Fruit fly (Drosophila melanogaster) whole organism, prepupa: Measurements from ENCODE around the gene CG2875.

ENCODE experiments used
- CG10631 ChIP-seq: fragments of 200-800 bp; sonication (Bioruptor generic); optimal IDR thresholded peaks from 2 replicates; lab custom pipeline; 2016; ENCODE audit warnings: missing biosample characterization, missing genetic modification characterization
- CG11294 ChIP-seq: fragments of 200-800 bp; sonication (Bioruptor generic); IDR thresholded peaks from 2 replicates; pipeline ENCODE4 v1.3.6; 2022; ENCODE audit warnings: missing biosample characterization, missing genetic modification characterization
- CG11762 ChIP-seq: fragments of 200-800 bp; sonication (Bioruptor generic); optimal IDR thresholded peaks from 3 replicates; lab custom pipeline; 2016; ENCODE audit warnings: missing biosample characterization, missing genetic modification characterization; ENCODE audit not compliant: insufficient read depth
- CG11902 ChIP-seq: fragments of 200-800 bp; sonication (Bioruptor generic); optimal IDR thresholded peaks from 3 replicates; lab custom pipeline; 2016; ENCODE audit warnings: missing biosample characterization, missing genetic modification characterization
- CG15336 ChIP-seq: fragments of 200-800 bp; sonication (Bioruptor generic); IDR thresholded peaks from 2 replicates; pipeline ENCODE4 v1.3.6; 2022; ENCODE audit warnings: missing biosample characterization, missing genetic modification characterization
- CG1621 ChIP-seq: fragments of 200-800 bp; sonication (Bioruptor generic); optimal IDR thresholded peaks from 3 replicates; lab custom pipeline; 2018; ENCODE audit warnings: missing biosample characterization, mild to moderate bottlenecking, missing genetic modification characterization
- CG16779 ChIP-seq: fragments of 200-800 bp; sonication (Bioruptor generic); optimal IDR thresholded peaks from 3 replicates; lab custom pipeline; 2017; ENCODE audit warnings: missing biosample characterization, mild to moderate bottlenecking, missing genetic modification characterization
- CG3032 ChIP-seq: fragments of 200-800 bp; optimal IDR thresholded peaks from 2 replicates; lab custom pipeline; 2019; ENCODE audit warnings: missing biosample characterization, mild to moderate bottlenecking, missing genetic modification characterization, moderate library complexity
- CG34406 ChIP-seq: fragments of 200-800 bp; sonication (Bioruptor generic); optimal IDR thresholded peaks from 3 replicates; lab custom pipeline; 2016; ENCODE audit warnings: missing biosample characterization, missing genetic modification characterization
- CG4318 ChIP-seq: fragments of 200-800 bp; sonication (Bioruptor generic); optimal IDR thresholded peaks from 3 replicates; lab custom pipeline; 2017; ENCODE audit warnings: missing biosample characterization, mild to moderate bottlenecking, missing genetic modification characterization
- CG6163 ChIP-seq: fragments of 200-800 bp; sonication (Bioruptor generic); IDR thresholded peaks from 3 replicates; pipeline ENCODE4 v1.3.6; 2022; ENCODE audit warnings: missing biosample characterization, missing genetic modification characterization
- CG6276 ChIP-seq: fragments of 200-800 bp; sonication (Bioruptor generic); optimal IDR thresholded peaks from 2 replicates; lab custom pipeline; 2017; ENCODE audit warnings: missing biosample characterization, mild to moderate bottlenecking, missing genetic modification characterization
- CG6792 ChIP-seq: fragments of 200-800 bp; sonication (Bioruptor generic); optimal IDR thresholded peaks from 3 replicates; lab custom pipeline; 2016; ENCODE audit warnings: missing biosample characterization, missing genetic modification characterization
- CG6808 ChIP-seq: fragments of 200-800 bp; sonication (Bioruptor generic); optimal IDR thresholded peaks from 3 replicates; lab custom pipeline; 2017; ENCODE audit warnings: missing biosample characterization, missing genetic modification characterization, mild to moderate bottlenecking, moderate library complexity, missing genetic modification reagents
- CG6854 ChIP-seq: fragments of 200-800 bp; sonication (Bioruptor generic); optimal IDR thresholded peaks from 2 replicates; lab custom pipeline; 2017; ENCODE audit warnings: missing biosample characterization, mild to moderate bottlenecking, missing genetic modification characterization
- CG8119 ChIP-seq: fragments of 200-800 bp; sonication (Bioruptor generic); IDR thresholded peaks from 3 replicates; pipeline ENCODE4 v1.3.6; 2022; ENCODE audit warnings: missing biosample characterization, missing genetic modification characterization
- CG8632 ChIP-seq: fragments of 200-800 bp; sonication (Bioruptor generic); optimal IDR thresholded peaks from 3 replicates; lab custom pipeline; 2016; ENCODE audit warnings: missing biosample characterization, missing genetic modification characterization
- CG9139 ChIP-seq: fragments of 200-800 bp; sonication (Bioruptor generic); optimal IDR thresholded peaks from 3 replicates; lab custom pipeline; 2017; ENCODE audit warnings: missing biosample characterization, mild to moderate bottlenecking, missing genetic modification characterization
- Eip75B ChIP-seq: fragments of 200-800 bp; sonication (Bioruptor generic); optimal IDR thresholded peaks from 3 replicates; lab custom pipeline; 2016; ENCODE audit warnings: missing biosample characterization, missing genetic modification characterization
- Eip78C ChIP-seq: fragments of 200-800 bp; sonication (Bioruptor generic); peaks from one replicate; lab custom pipeline; 2016; ENCODE audit warnings: missing biosample characterization, missing genetic modification characterization
- Ets21C ChIP-seq: fragments of 200-800 bp; sonication (Bioruptor generic); optimal IDR thresholded peaks from 3 replicates; lab custom pipeline; 2016; ENCODE audit warnings: missing biosample characterization, missing genetic modification characterization
- Gug ChIP-seq: fragments of 200-800 bp; sonication (Bioruptor generic); IDR thresholded peaks from 2 replicates; pipeline ENCODE4 v1.3.6; 2022; ENCODE audit warnings: missing biosample characterization, missing genetic modification characterization
- Hr39 ChIP-seq: fragments of 200-800 bp; sonication (Bioruptor generic); optimal IDR thresholded peaks from 2 replicates; lab custom pipeline; 2016; ENCODE audit warnings: missing biosample characterization, missing genetic modification characterization
- Hr4 ChIP-seq: fragments of 200-800 bp; sonication (Bioruptor generic); optimal IDR thresholded peaks from 3 replicates; lab custom pipeline; 2016; ENCODE audit warnings: missing biosample characterization, missing genetic modification characterization
- Lpt ChIP-seq: fragments of 200-800 bp; sonication (Bioruptor generic); optimal IDR thresholded peaks from 3 replicates; lab custom pipeline; 2016; ENCODE audit warnings: missing biosample characterization, missing genetic modification characterization
- OdsH ChIP-seq: fragments of 200-800 bp; sonication (Bioruptor generic); optimal IDR thresholded peaks from 3 replicates; lab custom pipeline; 2016; ENCODE audit warnings: missing biosample characterization, missing genetic modification characterization
- Smox ChIP-seq: fragments of 200-800 bp; sonication (Bioruptor generic); optimal IDR thresholded peaks from 3 replicates; lab custom pipeline; 2016; ENCODE audit warnings: missing biosample characterization, missing genetic modification characterization
- Sox15 ChIP-seq: fragments of 200-800 bp; sonication (Bioruptor generic); optimal IDR thresholded peaks from 3 replicates; lab custom pipeline; 2016; ENCODE audit warnings: missing biosample characterization, missing genetic modification characterization
- achi ChIP-seq: fragments of 200-800 bp; sonication (Bioruptor generic); optimal IDR thresholded peaks from 3 replicates; lab custom pipeline; 2016; ENCODE audit warnings: missing biosample characterization, missing genetic modification characterization
- acj6 ChIP-seq: fragments of 200-800 bp; sonication (Bioruptor generic); optimal IDR thresholded peaks from 3 replicates; lab custom pipeline; 2016; ENCODE audit warnings: missing biosample characterization, missing genetic modification characterization
- cyc ChIP-seq: fragments of 200-800 bp; sonication (Bioruptor generic); optimal IDR thresholded peaks from 3 replicates; lab custom pipeline; 2016; ENCODE audit warnings: missing biosample characterization, missing genetic modification characterization
- dac ChIP-seq: fragments of 200-800 bp; sonication (Bioruptor generic); optimal IDR thresholded peaks from 2 replicates; lab custom pipeline; 2017; ENCODE audit warnings: missing biosample characterization, mild to moderate bottlenecking, missing genetic modification characterization
- dsx ChIP-seq: fragments of 200-800 bp; optimal IDR thresholded peaks from 3 replicates; lab custom pipeline; 2019; ENCODE audit warnings: missing biosample characterization, mild to moderate bottlenecking, missing genetic modification characterization, moderate library complexity; ENCODE audit not compliant: poor library complexity, severe bottlenecking
- eg ChIP-seq: fragments of 200-800 bp; sonication (Bioruptor generic); IDR thresholded peaks from 3 replicates; pipeline ENCODE4 v1.3.6; 2022; ENCODE audit warnings: missing biosample characterization, missing genetic modification characterization
- esn ChIP-seq: fragments of 200-800 bp; sonication (Bioruptor generic); optimal IDR thresholded peaks from 2 replicates; lab custom pipeline; 2016; ENCODE audit warnings: missing biosample characterization, mild to moderate bottlenecking, missing genetic modification characterization, moderate library complexity
- fd59A ChIP-seq: fragments of 200-800 bp; sonication (Bioruptor generic); optimal IDR thresholded peaks from 2 replicates; lab custom pipeline; 2017; ENCODE audit warnings: missing biosample characterization, mild to moderate bottlenecking, missing genetic modification characterization, missing genetic modification reagents
- fd85E ChIP-seq: fragments of 200-800 bp; sonication (Bioruptor generic); optimal IDR thresholded peaks from 3 replicates; lab custom pipeline; 2016; ENCODE audit warnings: missing biosample characterization, missing genetic modification characterization
- fkh ChIP-seq: fragments of 200-800 bp; sonication (Bioruptor generic); optimal IDR thresholded peaks from 3 replicates; lab custom pipeline; 2017; ENCODE audit warnings: missing biosample characterization, mild to moderate bottlenecking, missing genetic modification characterization, moderate library complexity
- lz ChIP-seq: fragments of 200-800 bp; sonication (Bioruptor generic); optimal IDR thresholded peaks from 3 replicates; lab custom pipeline; 2016; ENCODE audit warnings: missing biosample characterization, missing genetic modification characterization
- net ChIP-seq: fragments of 200-800 bp; sonication (Bioruptor generic); optimal IDR thresholded peaks from 3 replicates; lab custom pipeline; 2016; ENCODE audit warnings: missing biosample characterization, missing genetic modification characterization
- pdm3 ChIP-seq: fragments of 200-800 bp; sonication (Bioruptor generic); optimal IDR thresholded peaks from 3 replicates; lab custom pipeline; 2016; ENCODE audit warnings: missing biosample characterization, missing genetic modification characterization
- salr ChIP-seq, 2 experiments: fragments of 200-800 bp; sonication (Bioruptor generic); optimal IDR thresholded peaks; 3 replicates each; lab custom pipeline; 2016 to 2018; ENCODE audit warnings: missing biosample characterization in 2 of 2, missing genetic modification characterization in 2 of 2, mild to moderate bottlenecking in 1 of 2
- spab ChIP-seq: fragments of 200-800 bp; sonication (Bioruptor generic); optimal IDR thresholded peaks from 2 replicates; lab custom pipeline; 2017; ENCODE audit warnings: missing biosample characterization, mild to moderate bottlenecking, missing genetic modification characterization, missing genetic modification reagents
- ss ChIP-seq, 2 experiments: fragments of 200-800 bp; sonication (Bioruptor generic); optimal IDR thresholded peaks; 2 replicates in 1 of 2; 3 replicates in 1 of 2; lab custom pipeline; 2017 to 2018; ENCODE audit warnings: mild to moderate bottlenecking in 2 of 2, missing biosample characterization in 2 of 2, missing genetic modification characterization in 2 of 2, moderate library complexity in 1 of 2
- svp ChIP-seq: fragments of 200-800 bp; sonication (Bioruptor generic); peaks from one replicate; lab custom pipeline; 2016; ENCODE audit warnings: missing biosample characterization, missing genetic modification characterization
- topi ChIP-seq: fragments of 200-800 bp; sonication (Bioruptor generic); optimal IDR thresholded peaks from 3 replicates; lab custom pipeline; 2016; ENCODE audit warnings: missing biosample characterization, missing genetic modification characterization
- vri ChIP-seq: fragments of 200-800 bp; sonication (Bioruptor generic); optimal IDR thresholded peaks from 3 replicates; lab custom pipeline; 2016; ENCODE audit warnings: missing biosample characterization, mild to moderate bottlenecking, missing genetic modification characterization

CG2875 gene

DNA sequence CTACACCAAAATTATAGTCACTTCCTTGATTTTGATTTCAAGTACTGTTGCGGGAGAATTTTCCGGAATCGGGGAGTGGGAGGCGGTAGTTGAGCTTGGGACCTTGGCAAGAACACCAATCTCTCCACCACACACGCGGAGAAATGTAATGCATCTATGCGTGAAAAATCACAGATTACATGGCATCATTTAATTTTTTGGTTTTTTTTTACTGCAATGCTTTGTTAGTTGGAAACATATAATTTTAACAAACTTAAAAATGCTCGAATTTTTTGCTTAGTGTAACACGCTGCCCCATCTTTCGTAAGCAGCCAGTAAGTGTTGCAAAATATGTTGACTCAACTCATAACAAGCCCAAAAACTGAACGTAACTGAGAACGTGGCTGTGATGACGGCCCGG is 24.9 kb downstream of the CG2875 start (continued):
- TF ChIP-seq net (GFP tag; lab: Kevin White, UChicago) = no peak
- TF ChIP-seq OdsH (GFP tag; lab: Kevin White, UChicago) = no peak
- TF ChIP-seq dac = no peak
- TF ChIP-seq Eip78C (GFP tag; lab: Kevin White, UChicago) = peak; percentile 54
- TF ChIP-seq CG34406 (GFP tag; lab: Kevin White, UChicago) = no peak
- TF ChIP-seq ss (GFP tag; optimal IDR thresholded peaks at IDR 0.05; lab: Kevin White, UChicago) = no peak
- TF ChIP-seq eg (GFP tag; lab: Robert Waterston, UW) = no peak
- TF ChIP-seq CG8632 (GFP tag; lab: Kevin White, UChicago) = no peak
- no peak for TF ChIP-seq CG6276
- no peak for TF ChIP-seq fd85E (GFP tag; lab: Kevin White, UChicago)
- peak; percentile 4 for TF ChIP-seq pdm3 (GFP tag; lab: Kevin White, UChicago)
- peak; percentile 25; the same call in 1 of the 3 replicates for TF ChIP-seq CG8119 (GFP tag; lab: Robert Waterston, UW)
- TF ChIP-seq CG11902 (GFP tag; lab: Kevin White, UChicago) = no peak
- no peak for TF ChIP-seq CG10631

DNA sequence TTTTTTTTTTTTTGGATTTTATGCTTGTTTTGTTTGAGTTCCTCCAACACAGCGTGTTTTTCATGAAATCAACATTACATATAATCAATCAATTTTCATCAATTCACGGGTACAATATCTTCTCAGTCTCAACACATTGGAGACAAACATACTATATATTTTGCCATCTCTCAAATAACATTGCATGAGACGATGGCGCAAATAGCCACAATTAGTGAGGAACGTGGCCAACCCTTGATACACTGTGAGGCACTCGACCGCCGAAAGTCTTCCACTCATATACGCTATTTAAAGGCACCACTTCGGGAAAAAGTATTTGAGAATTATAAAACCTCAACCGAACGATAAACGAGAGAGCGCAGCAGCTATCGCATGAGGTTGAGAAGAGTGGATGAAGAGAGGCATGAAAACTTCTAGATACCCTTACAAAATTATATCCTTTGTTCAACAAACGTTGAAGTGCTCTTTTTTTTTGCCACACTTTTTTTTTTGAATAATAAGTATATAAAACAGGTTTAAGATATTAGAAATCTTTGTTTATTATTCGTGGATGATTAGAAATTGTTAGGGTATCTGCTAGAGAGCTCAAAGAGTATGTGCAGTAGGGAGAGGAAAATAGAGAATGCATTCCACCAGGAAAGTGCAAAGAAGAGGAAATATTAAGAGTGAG is 27.4 kb downstream of the CG2875 start:
- peak; percentile 94 for TF ChIP-seq OdsH (GFP tag; lab: Kevin White, UChicago)
- TF ChIP-seq CG3032 = peak; percentile 68
- peak; percentile 79 for TF ChIP-seq spab
- peak; percentile 86 for TF ChIP-seq cyc (GFP tag; lab: Kevin White, UChicago)
- peak; percentile 93 for TF ChIP-seq Hr4 (GFP tag; lab: Kevin White, UChicago)
- peak; percentile 70 for TF ChIP-seq CG9139
- peak; percentile 98 for TF ChIP-seq Eip78C (GFP tag; lab: Kevin White, UChicago)
- peak; percentile 70 to 91 for TF ChIP-seq salr (GFP tag; optimal IDR thresholded peaks at IDR 0.05; lab: Kevin White, UChicago)
- peak; percentile 84 for TF ChIP-seq fd59A (GFP tag; lab: Kevin White, UChicago)
- peak; percentile 92 for TF ChIP-seq esn (GFP tag; lab: Kevin White, UChicago)
- peak; percentile 76 for TF ChIP-seq Sox15 (GFP tag; lab: Kevin White, UChicago)
- peak; percentile 93 for TF ChIP-seq achi (GFP tag; lab: Kevin White, UChicago)
- peak; percentile 98 for TF ChIP-seq CG8119 (GFP tag; lab: Robert Waterston, UW)
- TF ChIP-seq fkh (GFP tag; lab: Kevin White, UChicago) = no peak
- peak; percentile 92 for TF ChIP-seq lz (GFP tag; lab: Kevin White, UChicago)
- peak; percentile 87 for TF ChIP-seq CG16779 (tag; lab: Kevin White, UChicago)
- TF ChIP-seq vri (GFP tag; lab: Kevin White, UChicago) = peak; percentile 80
- TF ChIP-seq pdm3 (GFP tag; lab: Kevin White, UChicago) = peak; percentile 95
- peak; percentile 92 for TF ChIP-seq CG6792
- TF ChIP-seq Lpt (GFP tag; lab: Kevin White, UChicago) = peak; percentile 95
- peak; percentile 93 for TF ChIP-seq acj6 (GFP tag; lab: Kevin White, UChicago)
- peak; percentile 90 for TF ChIP-seq CG11294
- peak; percentile 89 for TF ChIP-seq dac
- TF ChIP-seq ss (GFP tag; optimal IDR thresholded peaks at IDR 0.05; lab: Kevin White, UChicago) = peak; percentile 85 to 88
- TF ChIP-seq fd85E (GFP tag; lab: Kevin White, UChicago) = peak; percentile 42
- TF ChIP-seq CG4318 (GFP tag; lab: Kevin White, UChicago) = peak; percentile 90
- peak; percentile 91 for TF ChIP-seq net (GFP tag; lab: Kevin White, UChicago)
- peak; percentile 87 for TF ChIP-seq dsx
- TF ChIP-seq CG8632 (GFP tag; lab: Kevin White, UChicago) = peak; percentile 90
- TF ChIP-seq svp (GFP tag; lab: Kevin White, UChicago) = peak; percentile 95
- peak; percentile 87 for TF ChIP-seq CG11762 (GFP tag; lab: Kevin White, UChicago)
- peak; percentile 94 for TF ChIP-seq CG10631
- TF ChIP-seq CG6163 = peak; percentile 97
- peak; percentile 86 for TF ChIP-seq Eip75B (GFP tag; lab: Kevin White, UChicago)
- TF ChIP-seq CG15336 (GFP tag; lab: Robert Waterston, UW) = peak; percentile 98
- peak; percentile 72 for TF ChIP-seq Ets21C (GFP tag; lab: Kevin White, UChicago)
- TF ChIP-seq Gug (GFP tag; lab: Robert Waterston, UW) = peak; percentile 94
- TF ChIP-seq Hr39 = peak; percentile 85
- TF ChIP-seq CG6854 (GFP tag; lab: Kevin White, UChicago) = peak; percentile 66
- TF ChIP-seq CG1621 (tag; lab: Kevin White, UChicago) = peak; percentile 83
- TF ChIP-seq CG6276 = peak; percentile 95
- peak; percentile 81 for TF ChIP-seq CG6808
- TF ChIP-seq topi (GFP tag; lab: Kevin White, UChicago) = peak; percentile 93
- TF ChIP-seq Smox (GFP tag; lab: Kevin White, UChicago) = peak; percentile 90
